Worm (Caenorhabditis elegans) whole organism, early embryonic: ENCODE results near the gene srx-56.

Experiments used
- ama-1 ChIP-seq: fragments of 150-350 bp; optimal IDR thresholded peaks from 2 replicates; lab custom pipeline; 2014
- hmg-4 ChIP-seq: fragments of 200-800 bp; sonication (Bioruptor generic); optimal IDR thresholded peaks from 2 replicates; lab custom pipeline; 2018; ENCODE audit warnings: mild to moderate bottlenecking, missing genetic modification characterization, missing compliant biosample characterization

DNA sequence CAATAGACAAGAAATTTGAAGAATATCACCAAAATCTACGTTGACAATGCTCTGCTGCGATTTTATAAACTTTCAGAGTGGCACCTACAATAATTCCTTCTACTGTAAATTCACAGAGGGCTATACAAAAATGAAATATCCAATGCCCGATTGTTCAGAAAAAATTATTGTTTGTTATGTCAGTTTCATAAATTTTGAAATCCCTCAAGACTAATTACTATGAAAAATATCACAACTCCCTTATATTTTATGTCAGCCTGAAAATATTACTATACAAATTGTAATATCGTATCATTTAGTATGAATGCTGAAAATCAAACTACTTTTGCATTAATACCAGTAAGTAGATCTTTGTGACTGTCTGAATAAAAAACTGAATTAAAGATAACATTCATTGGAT, 26.4 kb downstream of the srx-56 start, which contains the start of gene srx-60:
- TF ChIP-seq ama-1 (lab: Kevin White, UChicago): no peak
- TF ChIP-seq hmg-4 (GFP tag; lab: Kevin White, UChicago): no peak
